Worm (Caenorhabditis elegans) whole organism, late embryonic: ENCODE data around the gene srw-87.

Experiments used
- ama-1 ChIP-seq: fragments of 150-350 bp; optimal IDR thresholded peaks from 2 replicates; lab custom pipeline; 2014
- ceh-19 ChIP-seq: fragments of 200-800 bp; sonication (Bioruptor generic); optimal IDR thresholded peaks from 2 replicates; lab custom pipeline; 2018; ENCODE audit warnings: mild to moderate bottlenecking, missing genetic modification characterization, missing compliant biosample characterization
- ceh-9 ChIP-seq: sonication (generic microtip); optimal IDR thresholded peaks from 2 replicates; lab custom pipeline; 2016; ENCODE audit warnings: mild to moderate bottlenecking, missing genetic modification characterization, inconsistent platforms, missing compliant biosample characterization
- dmd-4 ChIP-seq: sonication (generic microtip); optimal IDR thresholded peaks from 2 replicates; lab custom pipeline; 2016; ENCODE audit warnings: borderline replicate concordance, missing genetic modification characterization, missing compliant biosample characterization
- dve-1 ChIP-seq: sonication (generic microtip); optimal IDR thresholded peaks from 2 replicates; lab custom pipeline; 2017; ENCODE audit warnings: antibody characterized with exemption, mild to moderate bottlenecking, missing genetic modification characterization, missing compliant biosample characterization
- hlh-15 ChIP-seq: sonication (generic microtip); optimal IDR thresholded peaks from 2 replicates; lab custom pipeline; 2016; ENCODE audit warnings: missing genetic modification characterization, missing compliant biosample characterization
- hlh-30 ChIP-seq: sonication (generic microtip); optimal IDR thresholded peaks from 2 replicates; lab custom pipeline; 2017; ENCODE audit warnings: antibody characterized with exemption, missing genetic modification characterization, missing compliant biosample characterization; ENCODE audit not compliant: insufficient read depth
- hlh-8 ChIP-seq: sonication (generic microtip); optimal IDR thresholded peaks from 2 replicates; lab custom pipeline; 2016; ENCODE audit warnings: missing genotype, missing genetic modification characterization, missing compliant biosample characterization
- npax-4 ChIP-seq: sonication (generic microtip); optimal IDR thresholded peaks from 2 replicates; lab custom pipeline; 2016; ENCODE audit warnings: missing genetic modification characterization, missing compliant biosample characterization
- pax-1 ChIP-seq: fragments of 150-350 bp; optimal IDR thresholded peaks from 2 replicates; lab custom pipeline; 2014; ENCODE audit warnings: missing biosample characterization, missing genetic modification characterization
- pqm-1 ChIP-seq: sonication (generic microtip); optimal IDR thresholded peaks from 2 replicates; lab custom pipeline; 2016; ENCODE audit warnings: missing genetic modification characterization, missing compliant biosample characterization
- sox-4 ChIP-seq: sonication (generic microtip); optimal IDR thresholded peaks from 2 replicates; lab custom pipeline; 2017; ENCODE audit warnings: mild to moderate bottlenecking, missing genetic modification characterization, inconsistent platforms, missing compliant biosample characterization
- unc-3 ChIP-seq, 2 experiments: fragments of 200-800 bp in 1 of 2; sonication (Bioruptor generic) in 1 of 2; sonication (generic microtip) in 1 of 2; conservative IDR thresholded peaks in 1 of 2; optimal IDR thresholded peaks in 1 of 2; 2 replicates each; pipeline versions ENCODE4 v1.3.6 to Lab custom; 2016 to 2022; ENCODE audit warnings: missing compliant biosample characterization in 2 of 2, missing genetic modification characterization in 2 of 2, missing genetic modification reagents in 1 of 2
- ztf-16 ChIP-seq: sonication (generic microtip); optimal IDR thresholded peaks from 2 replicates; lab custom pipeline; 2017; ENCODE audit warnings: missing genetic modification characterization, missing compliant biosample characterization

ce11 chrV:16354675-16355074, 18.2 kb downstream of the srw-87 start:
- no peak for TF ChIP-seq ztf-16 (tag; lab: Kevin White, UChicago)
- no peak for TF ChIP-seq ama-1
- TF ChIP-seq sox-4 (tag; lab: Kevin White, UChicago): no peak
- TF ChIP-seq dve-1 (tag; lab: Kevin White, UChicago): no peak
- TF ChIP-seq ceh-9 (tag; lab: Kevin White, UChicago): no peak
- no peak for TF ChIP-seq hlh-30
- TF ChIP-seq dmd-4 (tag; lab: Kevin White, UChicago): no peak
- TF ChIP-seq npax-4 (tag; lab: Kevin White, UChicago): no peak
- no peak for TF ChIP-seq ceh-19 (GFP tag; lab: Kevin White, UChicago)
- no peak for TF ChIP-seq hlh-15 (tag; lab: Kevin White, UChicago)
- no peak for TF ChIP-seq unc-3 (GFP tag; conservative IDR thresholded peaks at IDR 0.05; lab: Robert Waterston, UW)
- no peak for TF ChIP-seq unc-3 (tag; optimal IDR thresholded peaks at IDR 0.05; lab: Kevin White, UChicago)
- no peak for TF ChIP-seq pax-1 (tag; lab: Kevin White, UChicago)
- TF ChIP-seq pqm-1 (tag; lab: Kevin White, UChicago): no peak
- no peak for TF ChIP-seq hlh-8 (tag; lab: Kevin White, UChicago)
